Worm (Caenorhabditis elegans): ENCODE measurements around the gene Y53G8AR.9.
"Not testable (repeated sequence)": the region's sequence is repeated elsewhere in the genome, so short reads cannot be mapped to it uniquely, and the experiment has no call there.

DNA sequence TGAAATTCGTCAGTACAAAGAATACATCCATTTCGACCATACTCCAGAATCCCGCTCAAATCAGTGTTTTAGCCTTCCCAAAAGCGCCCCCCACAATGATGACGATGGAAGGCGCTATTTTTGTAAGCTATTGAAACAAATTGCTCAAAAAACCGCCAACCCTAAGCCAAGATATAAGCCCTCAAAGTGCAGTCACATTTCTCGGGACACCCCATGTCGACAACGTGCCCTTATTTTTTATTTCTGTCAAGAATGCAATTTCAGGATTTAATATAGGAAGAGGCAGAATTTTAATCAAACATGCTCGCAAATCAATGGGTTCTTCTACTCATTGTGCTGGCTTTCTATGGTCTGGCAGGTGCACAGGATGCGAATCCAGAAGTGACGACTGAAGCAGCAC, 11.7 kb upstream of the Y53G8AR.9 start, which contains the start of gene Y53G8AR.1:
- TF ChIP-seq nhr-76 (tag; optimal IDR thresholded peaks at IDR 0.05); lsy-2 (tag; optimal IDR thresholded peaks at IDR 0.05); blmp-1 (tag; optimal IDR thresholded peaks at IDR 0.05); unc-62 (GFP tag; optimal IDR thresholded peaks at IDR 0.05); cnd-1 (tag; optimal IDR thresholded peaks at IDR 0.05); drap-1 (GFP tag; optimal IDR thresholded peaks at IDR 0.05); ham-2 (GFP tag; optimal IDR thresholded peaks at IDR 0.05); pha-4 (tag; optimal IDR thresholded peaks at IDR 0.05); elt-1 (tag; optimal IDR thresholded peaks at IDR 0.05; ENCODE audit: borderline replicate concordance, insufficient read depth): not testable (repeated sequence)
